Worm (Caenorhabditis elegans) whole organism, L4/young adult: ENCODE data around the gene ltah-1.2.

Experiments used
- W03F9.2 ChIP-seq: fragments of 150-350 bp; optimal IDR thresholded peaks from 2 replicates; lab custom pipeline; 2014; ENCODE audit warnings: missing biosample characterization, missing genetic modification characterization
- dao-5 ChIP-seq: sonication (generic microtip); optimal IDR thresholded peaks from 2 replicates; lab custom pipeline; 2016; ENCODE audit warnings: missing genotype, missing genetic modification characterization, moderate library complexity, missing compliant biosample characterization
- him-1 ChIP-seq: sonication (generic microtip); optimal IDR thresholded peaks from 2 replicates; lab custom pipeline; 2016; ENCODE audit warnings: missing genotype, missing genetic modification reagents, missing genetic modification characterization, missing compliant biosample characterization

ce11 chrIV:3647551-3647950 lies 34.7 kb upstream of the ltah-1.2 start:
- TF ChIP-seq W03F9.2 (tag; lab: Kevin White, UChicago) (no peak), him-1 (tag; lab: Kevin White, UChicago) (no peak), dao-5 (tag; lab: Kevin White, UChicago) (no peak)
